Worm (Caenorhabditis elegans) whole organism, young adult: Measurements from ENCODE around the gene F47E1.2.
A peak's percentile ranks its signal among the peaks of the same experiment; 100 is the strongest.

ENCODE experiments used
- B0035.1 ChIP-seq: sonication (generic microtip); optimal IDR thresholded peaks from 2 replicates; lab custom pipeline; 2016; ENCODE audit warnings: missing genetic modification characterization, mild to moderate bottlenecking, missing compliant biosample characterization, missing genotype, missing genetic modification reagents
- B0261.1 ChIP-seq: sonication (generic microtip); optimal IDR thresholded peaks from 2 replicates; lab custom pipeline; 2016; ENCODE audit warnings: mild to moderate bottlenecking, missing genetic modification characterization, moderate library complexity, missing compliant biosample characterization
- C17E4.6 ChIP-seq: fragments of 200-800 bp; sonication (Bioruptor generic); IDR thresholded peaks from 2 replicates; pipeline ENCODE4 v1.3.6; 2022; ENCODE audit warnings: missing genetic modification reagents, missing genetic modification characterization, missing compliant biosample characterization
- F10E7.11 ChIP-seq: sonication (generic microtip); optimal IDR thresholded peaks from 2 replicates; lab custom pipeline; 2017; ENCODE audit warnings: mild to moderate bottlenecking, missing genetic modification characterization, moderate library complexity, missing compliant biosample characterization
- F39B2.1 ChIP-seq: fragments of 200-800 bp; sonication (Bioruptor generic); IDR thresholded peaks from 2 replicates; pipeline ENCODE4 v1.3.6; 2022; ENCODE audit warnings: missing genetic modification reagents, missing genetic modification characterization, missing compliant biosample characterization
- F55B11.4 ChIP-seq: sonication (generic microtip); optimal IDR thresholded peaks from 2 replicates; lab custom pipeline; 2016; ENCODE audit warnings: missing compliant biosample characterization, missing genetic modification characterization, borderline replicate concordance; ENCODE audit not compliant: insufficient read depth
- F57C9.4 ChIP-seq: sonication (generic microtip); optimal IDR thresholded peaks from 2 replicates; lab custom pipeline; 2017; ENCODE audit warnings: mild to moderate bottlenecking, missing genetic modification characterization, missing compliant biosample characterization
- Y53F4B.3 ChIP-seq: fragments of 200-800 bp; sonication (Bioruptor generic); IDR thresholded peaks from 2 replicates; pipeline ENCODE4 v1.3.6; 2022; ENCODE audit warnings: missing genetic modification reagents, missing genetic modification characterization, missing compliant biosample characterization
- Y56A3A.18 ChIP-seq: fragments of 200-800 bp; sonication (Bioruptor generic); IDR thresholded peaks from 2 replicates; pipeline ENCODE4 v1.3.6; 2022; ENCODE audit warnings: missing genetic modification reagents, missing genetic modification characterization, missing compliant biosample characterization
- Y95B8A.8 ChIP-seq: fragments of 200-800 bp; sonication (Bioruptor generic); IDR thresholded peaks from 2 replicates; pipeline ENCODE4 v1.3.6; 2022; ENCODE audit warnings: missing genetic modification reagents, missing genetic modification characterization, missing compliant biosample characterization
- ZK185.1 ChIP-seq: sonication (generic microtip); optimal IDR thresholded peaks from 2 replicates; lab custom pipeline; 2016; ENCODE audit warnings: mild to moderate bottlenecking, missing genetic modification characterization, missing compliant biosample characterization; ENCODE audit not compliant: poor library complexity, severe bottlenecking
- aptf-2 ChIP-seq: fragments of 200-800 bp; sonication (Bioruptor generic); conservative IDR thresholded peaks from 2 replicates; pipeline ENCODE4 v1.3.6; 2022; ENCODE audit warnings: missing genetic modification reagents, missing genetic modification characterization, missing compliant biosample characterization
- aptf-3 ChIP-seq: fragments of 200-800 bp; sonication (Bioruptor generic); IDR thresholded peaks from 2 replicates; pipeline ENCODE4 v1.3.6; 2022; ENCODE audit warnings: missing genetic modification characterization, missing compliant biosample characterization
- attf-6 ChIP-seq: fragments of 200-800 bp; sonication (Bioruptor generic); IDR thresholded peaks from 2 replicates; pipeline ENCODE4 v1.3.6; 2022; ENCODE audit warnings: missing genetic modification reagents, missing genetic modification characterization, missing compliant biosample characterization
- bed-1 ChIP-seq: fragments of 200-800 bp; sonication (Bioruptor generic); IDR thresholded peaks from 2 replicates; pipeline ENCODE4 v1.3.6; 2022; ENCODE audit warnings: missing genetic modification reagents, missing genetic modification characterization, missing compliant biosample characterization
- bed-2 ChIP-seq: fragments of 200-800 bp; sonication (Bioruptor generic); IDR thresholded peaks from 2 replicates; pipeline ENCODE4 v1.3.6; 2022; ENCODE audit warnings: missing genetic modification reagents, missing genetic modification characterization, missing compliant biosample characterization
- ceh-100 ChIP-seq: fragments of 200-800 bp; sonication (Bioruptor generic); IDR thresholded peaks from 2 replicates; pipeline ENCODE4 v1.3.6; 2022; ENCODE audit warnings: missing genetic modification reagents, missing genetic modification characterization, missing compliant biosample characterization
- ceh-27 ChIP-seq: fragments of 200-800 bp; sonication (Bioruptor generic); optimal IDR thresholded peaks from 2 replicates; lab custom pipeline; 2018; ENCODE audit warnings: mild to moderate bottlenecking, missing genetic modification characterization, moderate library complexity, missing compliant biosample characterization
- ceh-58 ChIP-seq: fragments of 200-800 bp; sonication (Bioruptor generic); IDR thresholded peaks from 2 replicates; pipeline ENCODE4 v1.3.6; 2022; ENCODE audit warnings: missing genetic modification characterization, missing compliant biosample characterization
- chd-7 ChIP-seq: sonication (generic microtip); optimal IDR thresholded peaks from 2 replicates; lab custom pipeline; 2016; ENCODE audit warnings: mild to moderate bottlenecking, missing genetic modification characterization, moderate library complexity, missing compliant biosample characterization
- die-1 ChIP-seq: sonication (generic microtip); optimal IDR thresholded peaks from 2 replicates; lab custom pipeline; 2016; ENCODE audit warnings: missing genotype, mild to moderate bottlenecking, missing genetic modification characterization, missing compliant biosample characterization
- dpl-1 ChIP-seq: fragments of 150-350 bp; optimal IDR thresholded peaks from 2 replicates; lab custom pipeline; 2014; ENCODE audit warnings: missing biosample characterization, missing genetic modification reagents, missing genetic modification characterization
- gei-17 ChIP-seq: fragments of 200-800 bp; sonication (Bioruptor generic); optimal IDR thresholded peaks from 2 replicates; lab custom pipeline; 2018; ENCODE audit warnings: mild to moderate bottlenecking, missing genetic modification characterization, missing compliant biosample characterization
- him-1 ChIP-seq: sonication (generic microtip); optimal IDR thresholded peaks from 2 replicates; lab custom pipeline; 2016; ENCODE audit warnings: missing genotype, missing genetic modification reagents, missing genetic modification characterization, missing compliant biosample characterization
- hlh-12 ChIP-seq: sonication (generic microtip); optimal IDR thresholded peaks from 2 replicates; lab custom pipeline; 2016; ENCODE audit warnings: missing genetic modification characterization, missing compliant biosample characterization
- hlh-26 ChIP-seq: fragments of 200-800 bp; sonication (Bioruptor generic); conservative IDR thresholded peaks from 2 replicates; pipeline ENCODE4 v1.3.6; 2022; ENCODE audit warnings: missing genetic modification reagents, missing genetic modification characterization, missing compliant biosample characterization
- hmg-20 ChIP-seq: fragments of 200-800 bp; sonication (Bioruptor generic); IDR thresholded peaks from 2 replicates; pipeline ENCODE4 v1.3.6; 2022; ENCODE audit warnings: missing genetic modification reagents, missing genetic modification characterization, missing compliant biosample characterization
- lag-1 ChIP-seq: fragments of 200-800 bp; sonication (Bioruptor generic); IDR thresholded peaks from 2 replicates; pipeline ENCODE4 v1.3.6; 2022; ENCODE audit warnings: missing genetic modification reagents, missing genetic modification characterization, missing compliant biosample characterization
- lin-40 ChIP-seq: sonication (generic microtip); optimal IDR thresholded peaks from 2 replicates; lab custom pipeline; 2016; ENCODE audit warnings: missing genetic modification characterization, mild to moderate bottlenecking, missing compliant biosample characterization, missing genotype, missing genetic modification reagents
- lin-54 ChIP-seq: fragments of 200-800 bp; sonication (Bioruptor generic); optimal IDR thresholded peaks from 2 replicates; lab custom pipeline; 2018; ENCODE audit warnings: mild to moderate bottlenecking, missing genetic modification characterization, missing compliant biosample characterization
- lsy-27 ChIP-seq: sonication (generic microtip); optimal IDR thresholded peaks from 2 replicates; lab custom pipeline; 2017; ENCODE audit warnings: missing genetic modification characterization, mild to moderate bottlenecking, missing compliant biosample characterization, antibody characterized with exemption, missing genotype, borderline replicate concordance; ENCODE audit not compliant: insufficient read depth
- madf-10 ChIP-seq: sonication (generic microtip); optimal IDR thresholded peaks from 2 replicates; lab custom pipeline; 2016; ENCODE audit warnings: mild to moderate bottlenecking, missing genetic modification characterization, missing compliant biosample characterization
- madf-6 ChIP-seq: fragments of 200-800 bp; sonication (Bioruptor generic); IDR thresholded peaks from 2 replicates; pipeline ENCODE4 v1.3.6; 2022; ENCODE audit warnings: missing genetic modification reagents, missing genetic modification characterization, missing compliant biosample characterization
- nfyb-1 ChIP-seq: fragments of 200-800 bp; sonication (Bioruptor generic); IDR thresholded peaks from 2 replicates; pipeline ENCODE4 v1.3.6; 2022; ENCODE audit warnings: missing genetic modification reagents, missing genetic modification characterization, missing compliant biosample characterization
- rcor-1 ChIP-seq: fragments of 200-800 bp; sonication (Bioruptor generic); IDR thresholded peaks from 2 replicates; pipeline ENCODE4 v1.3.6; 2022; ENCODE audit warnings: missing genetic modification reagents, missing genetic modification characterization, missing compliant biosample characterization
- sdz-38 ChIP-seq: sonication (generic microtip); optimal IDR thresholded peaks from 2 replicates; lab custom pipeline; 2016; ENCODE audit warnings: missing genotype, missing genetic modification characterization, missing compliant biosample characterization
- sea-2 ChIP-seq: fragments of 200-800 bp; sonication (Bioruptor generic); IDR thresholded peaks from 2 replicates; pipeline ENCODE4 v1.3.6; 2022; ENCODE audit warnings: missing genetic modification characterization, missing compliant biosample characterization
- snpc-1.1 ChIP-seq: sonication (generic microtip); optimal IDR thresholded peaks from 2 replicates; lab custom pipeline; 2017; ENCODE audit warnings: missing genetic modification characterization, mild to moderate bottlenecking, missing compliant biosample characterization, antibody characterized with exemption, moderate library complexity, missing genotype, missing genetic modification reagents; ENCODE audit not compliant: insufficient read depth
- snpc-4 ChIP-seq, 5 experiments: fragments of 150-350 bp in 1 of 5; sonication (generic microtip) in 4 of 5; optimal IDR thresholded peaks; 2 replicates each; lab custom pipeline; 2014 to 2018; ENCODE audit warnings: missing genetic modification characterization in 5 of 5, missing biosample characterization in 3 of 5, antibody characterized with exemption in 2 of 5, mild to moderate bottlenecking in 2 of 5, missing compliant biosample characterization in 2 of 5, missing genotype in 2 of 5, moderate library complexity in 2 of 5, missing genetic modification reagents in 1 of 5
- sptf-2 ChIP-seq: fragments of 200-800 bp; sonication (Bioruptor generic); optimal IDR thresholded peaks from 2 replicates; lab custom pipeline; 2018; ENCODE audit warnings: mild to moderate bottlenecking, missing genetic modification characterization, missing compliant biosample characterization
- tlf-1 ChIP-seq: fragments of 200-800 bp; sonication (Bioruptor generic); optimal IDR thresholded peaks from 2 replicates; lab custom pipeline; 2018; ENCODE audit warnings: mild to moderate bottlenecking, missing genetic modification characterization, missing compliant biosample characterization
- unc-62 ChIP-seq: fragments of 150-350 bp; optimal IDR thresholded peaks from 2 replicates; lab custom pipeline; 2014; ENCODE audit warnings: missing biosample characterization, missing genetic modification reagents, missing genetic modification characterization
- ztf-18 ChIP-seq: sonication (generic microtip); optimal IDR thresholded peaks from 2 replicates; lab custom pipeline; 2016; ENCODE audit warnings: missing genotype, mild to moderate bottlenecking, missing genetic modification characterization, missing compliant biosample characterization
- ztf-22 ChIP-seq: fragments of 200-800 bp; sonication (Bioruptor generic); optimal IDR thresholded peaks from 2 replicates; lab custom pipeline; 2018; ENCODE audit warnings: mild to moderate bottlenecking, missing genetic modification characterization, moderate library complexity, missing compliant biosample characterization
- ztf-25 ChIP-seq: fragments of 200-800 bp; sonication (Bioruptor generic); IDR thresholded peaks from 2 replicates; pipeline ENCODE4 v1.3.6; 2022; ENCODE audit warnings: missing genetic modification reagents, missing genetic modification characterization, missing compliant biosample characterization
- ztf-26 ChIP-seq: sonication (generic microtip); optimal IDR thresholded peaks from 2 replicates; lab custom pipeline; 2017; ENCODE audit warnings: missing genetic modification characterization, missing compliant biosample characterization
- ztf-28 ChIP-seq: fragments of 200-800 bp; sonication (Bioruptor generic); IDR thresholded peaks from 2 replicates; pipeline ENCODE4 v1.3.6; 2022; ENCODE audit warnings: missing genetic modification reagents, missing genetic modification characterization, missing compliant biosample characterization
- ztf-3 ChIP-seq: fragments of 200-800 bp; sonication (Bioruptor generic); optimal IDR thresholded peaks from 2 replicates; lab custom pipeline; 2018; ENCODE audit warnings: mild to moderate bottlenecking, missing genetic modification characterization, missing compliant biosample characterization

Gene F47E1.2

ce11 chrX:9078149-9078548, 20.7 kb downstream of the F47E1.2 start (continued):
- TF ChIP-seq C17E4.6 (GFP tag; lab: Robert Waterston, UW) (no peak), F55B11.4 (tag; lab: Kevin White, UChicago) (no peak), ceh-100 (GFP tag; lab: Robert Waterston, UW) (no peak), ceh-58 (no peak), bed-1 (GFP tag; lab: Robert Waterston, UW) (no peak), hlh-12 (tag; lab: Kevin White, UChicago) (peak; percentile 30), nfyb-1 (GFP tag; lab: Robert Waterston, UW) (no peak), madf-6 (no peak), hmg-20 (GFP tag; lab: Robert Waterston, UW) (0 out of 2 replicates have a peak, but pooled peaks have one; percentile 40), lsy-27 (tag; lab: Kevin White, UChicago) (no peak), Y56A3A.18 (GFP tag; lab: Robert Waterston, UW) (0 out of 2 replicates have a peak, but pooled peaks have one; percentile 58), ZK185.1 (peak; percentile 60), hlh-26 (no peak), snpc-1.1 (tag; lab: Kevin White, UChicago) (no peak), F39B2.1 (GFP tag; lab: Robert Waterston, UW) (no peak), B0035.1 (no peak), him-1 (peak; percentile 77), attf-6 (GFP tag; lab: Robert Waterston, UW) (no peak), B0261.1 (tag; lab: Kevin White, UChicago) (peak; percentile 88), sptf-2 (GFP tag; lab: Kevin White, UChicago) (peak; percentile 35), unc-62 (GFP tag; lab: Kevin White, UChicago) (no peak), F57C9.4 (tag; lab: Kevin White, UChicago) (no peak), ztf-28 (GFP tag; lab: Robert Waterston, UW) (no peak), rcor-1 (GFP tag; lab: Robert Waterston, UW) (no peak), tlf-1 (GFP tag; lab: Kevin White, UChicago) (no peak), ztf-26 (tag; lab: Kevin White, UChicago) (peak; percentile 35), snpc-4 (GFP tag; optimal IDR thresholded peaks at IDR 0.05; lab: Kevin White, UChicago) (peak; percentile 50), snpc-4 (tag; optimal IDR thresholded peaks at IDR 0.05; lab: Kevin White, UChicago) (peak in 1 of 4 experiments; percentile 55), lin-54 (GFP tag; lab: Kevin White, UChicago) (no peak), Y95B8A.8 (GFP tag; lab: Robert Waterston, UW) (0 out of 2 replicates have a peak, but pooled peaks have one; percentile 17), ztf-18 (tag; lab: Kevin White, UChicago) (peak; percentile 71), lin-40 (tag; lab: Kevin White, UChicago) (peak; percentile 26), gei-17 (no peak), chd-7 (no peak), ztf-22 (GFP tag; lab: Kevin White, UChicago) (no peak), ztf-25 (GFP tag; lab: Robert Waterston, UW) (0 out of 2 replicates have a peak, but pooled peaks have one; percentile 46), ceh-27 (GFP tag; lab: Kevin White, UChicago) (peak; percentile 40), ztf-3 (no peak), sdz-38 (tag; lab: Kevin White, UChicago) (no peak), dpl-1 (GFP tag; lab: Kevin White, UChicago) (no peak), madf-10 (tag; lab: Kevin White, UChicago) (peak; percentile 74), die-1 (tag; lab: Kevin White, UChicago) (peak; percentile 81), aptf-2 (no peak), F10E7.11 (no peak), aptf-3 (GFP tag; lab: Robert Waterston, UW) (no peak), lag-1 (GFP tag; lab: Robert Waterston, UW) (0 out of 2 replicates have a peak, but pooled peaks have one; percentile 9), sea-2 (no peak), bed-2 (GFP tag; lab: Robert Waterston, UW) (no peak), Y53F4B.3 (GFP tag; lab: Robert Waterston, UW) (no peak)
